Worm (Caenorhabditis elegans) whole organism, late embryonic: ENCODE data around the gene str-151.

Source experiments
- F13H6.1 ChIP-seq: sonication (generic microtip); optimal IDR thresholded peaks from 2 replicates; lab custom pipeline; 2016; ENCODE audit warnings: missing genetic modification characterization, missing compliant biosample characterization
- K09A11.1 ChIP-seq: sonication (generic microtip); optimal IDR thresholded peaks from 2 replicates; lab custom pipeline; 2017; ENCODE audit warnings: antibody characterized with exemption, mild to moderate bottlenecking, missing genetic modification characterization, missing compliant biosample characterization; ENCODE audit not compliant: insufficient read depth
- T23F11.4 ChIP-seq: fragments of 200-800 bp; sonication (Bioruptor generic); optimal IDR thresholded peaks from 2 replicates; lab custom pipeline; 2018; ENCODE audit warnings: mild to moderate bottlenecking, missing genetic modification characterization, missing compliant biosample characterization
- ama-1 ChIP-seq: fragments of 150-350 bp; optimal IDR thresholded peaks from 2 replicates; lab custom pipeline; 2014
- ceh-18 ChIP-seq: sonication (generic microtip); optimal IDR thresholded peaks from 2 replicates; lab custom pipeline; 2016; ENCODE audit warnings: missing genetic modification characterization, missing compliant biosample characterization
- ceh-22 ChIP-seq: sonication (generic microtip); optimal IDR thresholded peaks from 2 replicates; lab custom pipeline; 2017; ENCODE audit warnings: missing biosample characterization, missing genetic modification characterization
- ceh-24 ChIP-seq: sonication (generic microtip); optimal IDR thresholded peaks from 2 replicates; lab custom pipeline; 2016; ENCODE audit warnings: mild to moderate bottlenecking, missing genetic modification characterization, missing compliant biosample characterization
- ceh-45 ChIP-seq: fragments of 200-800 bp; sonication (Bioruptor generic); IDR thresholded peaks from 2 replicates; pipeline ENCODE4 v1.3.6; 2022; ENCODE audit warnings: missing genetic modification reagents, missing genetic modification characterization, missing compliant biosample characterization
- ceh-48 ChIP-seq: sonication (generic microtip); optimal IDR thresholded peaks from 2 replicates; lab custom pipeline; 2016; ENCODE audit warnings: missing genetic modification characterization, inconsistent platforms, missing compliant biosample characterization
- ceh-6 ChIP-seq: fragments of 200-800 bp; sonication (Bioruptor generic); optimal IDR thresholded peaks from 2 replicates; lab custom pipeline; 2018; ENCODE audit warnings: mild to moderate bottlenecking, missing genetic modification characterization, missing compliant biosample characterization
- ceh-9 ChIP-seq: sonication (generic microtip); optimal IDR thresholded peaks from 2 replicates; lab custom pipeline; 2016; ENCODE audit warnings: mild to moderate bottlenecking, missing genetic modification characterization, inconsistent platforms, missing compliant biosample characterization
- elt-2 ChIP-seq: sonication (generic microtip); optimal IDR thresholded peaks from 2 replicates; lab custom pipeline; 2016; ENCODE audit warnings: missing genetic modification reagents, missing genetic modification characterization, missing compliant biosample characterization
- fkh-6 ChIP-seq: sonication (generic microtip); optimal IDR thresholded peaks from 2 replicates; lab custom pipeline; 2016; ENCODE audit warnings: missing genetic modification characterization, missing compliant biosample characterization
- hlh-13 ChIP-seq: fragments of 200-800 bp; sonication (Bioruptor generic); optimal IDR thresholded peaks from 2 replicates; lab custom pipeline; 2018; ENCODE audit warnings: mild to moderate bottlenecking, missing genetic modification characterization, missing compliant biosample characterization
- hlh-15 ChIP-seq: sonication (generic microtip); optimal IDR thresholded peaks from 2 replicates; lab custom pipeline; 2016; ENCODE audit warnings: missing genetic modification characterization, missing compliant biosample characterization
- hlh-6 ChIP-seq: sonication (generic microtip); optimal IDR thresholded peaks from 2 replicates; lab custom pipeline; 2016; ENCODE audit warnings: missing genotype, missing genetic modification characterization, missing compliant biosample characterization
- lim-6 ChIP-seq: sonication (generic microtip); optimal IDR thresholded peaks from 2 replicates; lab custom pipeline; 2016; ENCODE audit warnings: missing genetic modification characterization, missing compliant biosample characterization
- lin-11 ChIP-seq: fragments of 200-800 bp; sonication (Bioruptor generic); optimal IDR thresholded peaks from 2 replicates; lab custom pipeline; 2018; ENCODE audit warnings: mild to moderate bottlenecking, missing genetic modification characterization, missing compliant biosample characterization
- madf-2 ChIP-seq: sonication (generic microtip); optimal IDR thresholded peaks from 2 replicates; lab custom pipeline; 2017; ENCODE audit warnings: missing genetic modification characterization, missing compliant biosample characterization
- nfya-1 ChIP-seq: sonication (generic microtip); optimal IDR thresholded peaks from 2 replicates; lab custom pipeline; 2017; ENCODE audit warnings: missing genetic modification characterization, mild to moderate bottlenecking, missing compliant biosample characterization, antibody characterized with exemption, moderate library complexity
- nhr-232 ChIP-seq: sonication (generic microtip); optimal IDR thresholded peaks from 2 replicates; lab custom pipeline; 2016; ENCODE audit warnings: missing genetic modification characterization, missing compliant biosample characterization
- npax-4 ChIP-seq: sonication (generic microtip); optimal IDR thresholded peaks from 2 replicates; lab custom pipeline; 2016; ENCODE audit warnings: missing genetic modification characterization, missing compliant biosample characterization
- pag-3 ChIP-seq: sonication (generic microtip); optimal IDR thresholded peaks from 2 replicates; lab custom pipeline; 2016; ENCODE audit warnings: missing compliant biosample characterization, missing genetic modification characterization, borderline replicate concordance
- pat-9 ChIP-seq: fragments of 200-800 bp; sonication (Bioruptor generic); optimal IDR thresholded peaks from 2 replicates; lab custom pipeline; 2018; ENCODE audit warnings: mild to moderate bottlenecking, missing genetic modification characterization, moderate library complexity, missing compliant biosample characterization
- pax-1 ChIP-seq: fragments of 150-350 bp; optimal IDR thresholded peaks from 2 replicates; lab custom pipeline; 2014; ENCODE audit warnings: missing biosample characterization, missing genetic modification characterization
- pha-2 ChIP-seq: sonication (generic microtip); optimal IDR thresholded peaks from 2 replicates; lab custom pipeline; 2017; ENCODE audit warnings: mild to moderate bottlenecking, missing genetic modification characterization, missing compliant biosample characterization
- pha-4 ChIP-seq: fragments of 150-350 bp; optimal IDR thresholded peaks from 2 replicates; lab custom pipeline; 2018; ENCODE audit warnings: missing biosample characterization, missing genetic modification reagents, missing genetic modification characterization
- pros-1 ChIP-seq: fragments of 150-350 bp; optimal IDR thresholded peaks from 2 replicates; lab custom pipeline; 2014; ENCODE audit warnings: missing biosample characterization, missing genetic modification reagents, missing genetic modification characterization
- rnt-1 ChIP-seq: sonication (generic microtip); optimal IDR thresholded peaks from 2 replicates; lab custom pipeline; 2016; ENCODE audit warnings: missing genetic modification characterization, missing compliant biosample characterization
- sdc-2 ChIP-seq: sonication (generic microtip); optimal IDR thresholded peaks from 2 replicates; lab custom pipeline; 2016; ENCODE audit warnings: missing genotype, missing genetic modification characterization, missing compliant biosample characterization
- ttx-3 ChIP-seq: sonication (generic microtip); optimal IDR thresholded peaks from 2 replicates; lab custom pipeline; 2016; ENCODE audit warnings: missing genetic modification reagents, missing genetic modification characterization, missing compliant biosample characterization

Gene str-151

ce11 chrV:16617462-16617861, 41.5 kb downstream of the str-151 start, which contains the start of gene Y70C5A.4:
TSS of gene Y70C5A.4 (plus strand) at chrV:16617762.
- TF ChIP-seq pha-2 (no peak), ceh-6 (GFP tag; lab: Kevin White, UChicago) (no peak), K09A11.1 (no peak), sdc-2 (no peak), npax-4 (no peak), ama-1 (lab: Kevin White, UChicago) (no peak), pag-3 (tag; lab: Kevin White, UChicago) (no peak), pros-1 (tag; lab: Kevin White, UChicago) (no peak), hlh-15 (tag; lab: Kevin White, UChicago) (no peak), nfya-1 (tag; lab: Kevin White, UChicago) (no peak), ceh-45 (GFP tag; lab: Robert Waterston, UW) (no peak), ceh-9 (no peak), lim-6 (tag; lab: Kevin White, UChicago) (no peak), hlh-13 (no peak), pat-9 (no peak), ceh-48 (tag; lab: Kevin White, UChicago) (no peak), F13H6.1 (no peak), ceh-22 (tag; lab: Kevin White, UChicago) (no peak), nhr-232 (tag; lab: Kevin White, UChicago) (no peak)

- no peak for TF ChIP-seq madf-2 (tag; lab: Kevin White, UChicago)
- TF ChIP-seq fkh-6: no peak
- no peak for TF ChIP-seq ceh-48 (tag; lab: Kevin White, UChicago)
- TF ChIP-seq ceh-18 (tag; lab: Kevin White, UChicago): no peak
- TF ChIP-seq hlh-15 (tag; lab: Kevin White, UChicago): no peak
- no peak for TF ChIP-seq rnt-1 (tag; lab: Kevin White, UChicago)
- no peak for TF ChIP-seq hlh-6 (tag; lab: Kevin White, UChicago)
- no peak for TF ChIP-seq pax-1 (tag; lab: Kevin White, UChicago)
- TF ChIP-seq F13H6.1: no peak
- TF ChIP-seq lim-6 (tag; lab: Kevin White, UChicago): no peak
- TF ChIP-seq pag-3 (tag; lab: Kevin White, UChicago): no peak
- no peak for TF ChIP-seq sdc-2
- TF ChIP-seq pha-2: no peak
Measured at ce11 chrV:16620874-16621273, 44.9 kb downstream of the str-151 start, which contains the start of gene Y70C5A.3. TSS of gene Y70C5A.3 (minus strand) at chrV:16620923.

DNA sequence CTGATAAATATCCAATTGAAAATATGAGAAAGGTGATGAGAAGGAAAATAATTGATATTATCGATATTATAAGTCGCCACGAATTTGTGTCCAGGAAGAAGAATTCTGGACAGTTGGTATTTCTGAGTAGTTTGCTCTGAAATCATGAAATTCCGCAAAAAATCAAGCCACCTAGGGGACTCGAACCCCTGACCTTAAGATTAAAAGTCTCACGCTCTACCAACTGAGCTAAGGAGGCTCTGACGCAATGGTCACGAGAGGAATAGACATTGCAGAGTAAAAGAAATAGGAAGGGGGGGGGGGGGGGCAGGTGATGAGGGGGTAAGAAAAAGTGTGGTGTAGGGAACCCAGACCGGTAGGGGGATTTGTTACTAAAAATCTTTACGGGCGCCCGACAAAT, 45.9 kb downstream of the str-151 start:
- TF ChIP-seq lin-11 (tag; lab: Kevin White, UChicago) (peak; percentile 45), pha-4 (tag; lab: Kevin White, UChicago) (no peak), elt-2 (tag; lab: Kevin White, UChicago) (peak; percentile 26), ttx-3 (tag; lab: Kevin White, UChicago) (peak; percentile 56), ceh-6 (GFP tag; lab: Kevin White, UChicago) (peak; percentile 57), T23F11.4 (GFP tag; lab: Kevin White, UChicago) (no peak), pat-9 (peak; percentile 24), ceh-24 (no peak)

- TF ChIP-seq pax-1 (tag; lab: Kevin White, UChicago): no peak
- no peak for TF ChIP-seq ceh-22 (tag; lab: Kevin White, UChicago)
- peak; percentile 82 for TF ChIP-seq pag-3 (tag; lab: Kevin White, UChicago)
- TF ChIP-seq, all 69 proteins: peak for 1
Measured at ce11 chrV:16622754-16623261, 46.8 kb downstream of the str-151 start, which contains the start of gene Y70C5A.2. TSS of gene Y70C5A.2 (minus strand) at chrV:16623211.
